Worm (Caenorhabditis elegans): ENCODE data around the gene Y105C5B.18.

DNA sequence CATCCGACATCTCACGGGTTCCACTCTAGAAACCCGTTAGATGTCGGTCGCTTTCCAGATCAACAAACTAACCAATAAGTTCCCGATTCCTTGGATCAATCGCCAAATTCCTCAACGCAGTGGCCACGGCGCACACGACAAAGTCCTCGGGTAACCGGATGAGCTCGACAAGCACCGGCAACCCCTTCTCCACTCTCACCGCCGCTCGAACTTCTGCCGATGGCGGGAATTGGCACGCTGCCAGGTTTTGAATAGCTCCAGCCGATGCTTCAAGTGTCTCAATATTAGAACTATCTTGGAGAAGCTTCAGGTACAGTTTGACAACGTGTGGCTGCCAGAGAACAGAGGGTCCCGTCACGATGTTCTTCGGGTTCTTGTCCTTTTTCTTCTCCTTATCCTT lies 35.3 kb downstream of the Y105C5B.18 start:
- TF ChIP-seq nfya-1 (tag; optimal IDR thresholded peaks at IDR 0.05) (no peak), syd-9 (tag; optimal IDR thresholded peaks at IDR 0.05) (no peak), unc-86 (tag; optimal IDR thresholded peaks at IDR 0.05) (no peak), pag-3 (tag; optimal IDR thresholded peaks at IDR 0.05; ENCODE audit: borderline replicate concordance) (no peak), ceh-18 (tag; optimal IDR thresholded peaks at IDR 0.05) (no peak), fkh-6 (tag; optimal IDR thresholded peaks at IDR 0.05) (no peak), Y22D7AL.16 (tag; optimal IDR thresholded peaks at IDR 0.05) (no peak)
